Worm (Caenorhabditis elegans) whole organism, mixed stage, embryonic: Measurements from ENCODE around the gene F07F6.4.

Experiments
- blmp-1 ChIP-seq: fragments of 150-350 bp; optimal IDR thresholded peaks from 2 replicates; lab custom pipeline; 2014; ENCODE audit warnings: missing biosample characterization, missing genetic modification characterization
- elt-1 ChIP-seq: sonication (generic microtip); optimal IDR thresholded peaks from 2 replicates; lab custom pipeline; 2017; ENCODE audit warnings: missing genetic modification characterization, mild to moderate bottlenecking, missing compliant biosample characterization, antibody characterized with exemption, moderate library complexity, borderline replicate concordance; ENCODE audit not compliant: insufficient read depth
- ham-2 ChIP-seq: fragments of 200-800 bp; sonication (Bioruptor generic); optimal IDR thresholded peaks from 2 replicates; lab custom pipeline; 2018; ENCODE audit warnings: mild to moderate bottlenecking, missing genetic modification characterization, missing compliant biosample characterization
- lsy-2 ChIP-seq: fragments of 150-350 bp; optimal IDR thresholded peaks from 2 replicates; lab custom pipeline; 2014; ENCODE audit warnings: missing biosample characterization, missing genetic modification characterization
- mls-2 ChIP-seq: sonication (generic microtip); optimal IDR thresholded peaks from 2 replicates; lab custom pipeline; 2016; ENCODE audit warnings: mild to moderate bottlenecking, missing genetic modification characterization, moderate library complexity, missing compliant biosample characterization
- nhr-12 ChIP-seq: fragments of 150-350 bp; optimal IDR thresholded peaks from 2 replicates; lab custom pipeline; 2014; ENCODE audit warnings: missing biosample characterization, missing genetic modification characterization
- nhr-237 ChIP-seq: fragments of 150-350 bp; optimal IDR thresholded peaks from 2 replicates; lab custom pipeline; 2014; ENCODE audit warnings: missing biosample characterization, missing genetic modification characterization
- nhr-28 ChIP-seq: fragments of 150-350 bp; optimal IDR thresholded peaks from 2 replicates; lab custom pipeline; 2014; ENCODE audit warnings: missing biosample characterization, missing genetic modification characterization
- snpc-4 ChIP-seq: fragments of 150-350 bp; optimal IDR thresholded peaks from 2 replicates; lab custom pipeline; 2014; ENCODE audit warnings: missing biosample characterization, missing genetic modification characterization
- unc-39 ChIP-seq: fragments of 150-350 bp; optimal IDR thresholded peaks from 2 replicates; lab custom pipeline; 2014; ENCODE audit warnings: missing biosample characterization, missing genetic modification characterization
- ztf-11 ChIP-seq: fragments of 150-350 bp; optimal IDR thresholded peaks from 2 replicates; lab custom pipeline; 2014; ENCODE audit warnings: missing biosample characterization, missing genetic modification characterization

- no peak for TF ChIP-seq ztf-11
- no peak for TF ChIP-seq elt-1
- TF ChIP-seq blmp-1, result no peak
- no peak for TF ChIP-seq unc-39 (tag; lab: Kevin White, UChicago)
- TF ChIP-seq snpc-4 (tag; lab: Kevin White, UChicago), result no peak
- TF ChIP-seq nhr-28, result no peak
- no peak for TF ChIP-seq nhr-237 (tag; lab: Kevin White, UChicago)
- TF ChIP-seq lsy-2 (tag; lab: Kevin White, UChicago), result no peak
- TF ChIP-seq mls-2 (tag; lab: Kevin White, UChicago), result no peak
- no peak for TF ChIP-seq ham-2 (GFP tag; lab: Kevin White, UChicago)
- TF ChIP-seq nhr-12 (tag; lab: Kevin White, UChicago), result no peak
These were observed 7.5 kb upstream of the F07F6.4 start, which contains the start of gene dct-5 for ce11 chrII:5436833-5437232.
